Fruit fly (Drosophila melanogaster) S2 (cell line): ENCODE results near the gene CG32086.
A peak's percentile ranks its signal among the peaks of the same experiment; 100 is the strongest.

Experiments
- CG8478 ChIP-seq: fragments of >200 bp; optimal IDR thresholded peaks from 2 replicates; lab custom pipeline; 2018
- CTCF ChIP-seq, 2 experiments: fragments of >200 bp; optimal IDR thresholded peaks; 2 replicates each; lab custom pipeline; 2018

CG32086 gene

dm6 chr3L:11583964-11584363 is at the start of gene CG32086:
Gene CG32086 (minus strand): TSS chr3L:11584064.
- TF ChIP-seq CG8478 (no peak), CTCF (optimal IDR thresholded peaks at IDR 0.05; lab: Kevin White, UChicago) (no peak)

- TF ChIP-seq CG8478 (no peak), CTCF (optimal IDR thresholded peaks at IDR 0.05; lab: Kevin White, UChicago) (no peak)
These were observed 47.2 kb upstream of the CG32086 start, which contains the start of gene CG32091 for dm6 chr3L:11631092-11631491. Gene CG32091 (plus strand): TSS chr3L:11631392.

dm6 chr3L:11630684-11631083 is 46.8 kb upstream of the CG32086 start:
- no peak for TF ChIP-seq CG8478
- TF ChIP-seq CTCF (optimal IDR thresholded peaks at IDR 0.05; lab: Kevin White, UChicago), result no peak

- TF ChIP-seq CTCF (optimal IDR thresholded peaks at IDR 0.05; lab: Kevin White, UChicago) (peak in 1 of 2 experiments; percentile 16), CG8478 (no peak)
These were observed 44.1 kb upstream of the CG32086 start, which contains the start of gene Apt1 for dm6 chr3L:11627819-11628483. Gene Apt1 (plus strand): TSS chr3L:11628037.

- no peak for TF ChIP-seq CTCF (optimal IDR thresholded peaks at IDR 0.05; lab: Kevin White, UChicago)
- TF ChIP-seq CG8478, result no peak
These were observed 42.5 kb upstream of the CG32086 start, which contains the start of gene PCID2 for dm6 chr3L:11626229-11626826. Gene PCID2 (plus strand): TSS chr3L:11626441.

- TF ChIP-seq CTCF (optimal IDR thresholded peaks at IDR 0.05; lab: Kevin White, UChicago) (no peak), CG8478 (no peak)
These were observed 41.8 kb upstream of the CG32086 start, which contains the start of gene CG6083 for dm6 chr3L:11625634-11626175. Gene CG6083 (minus strand): TSS chr3L:11626125.

- TF ChIP-seq CG8478 (no peak), CTCF (optimal IDR thresholded peaks at IDR 0.05; lab: Kevin White, UChicago) (no peak)
These were observed 40.4 kb upstream of the CG32086 start, which contains the start of gene Akr1B for dm6 chr3L:11624281-11624680. Gene Akr1B (minus strand): TSS chr3L:11624381.

dm6 chr3L:11623245-11623883 is 39.5 kb upstream of the CG32086 start:
- TF ChIP-seq CG8478 (no peak), CTCF (optimal IDR thresholded peaks at IDR 0.05; lab: Kevin White, UChicago) (no peak)

- TF ChIP-seq CTCF (optimal IDR thresholded peaks at IDR 0.05; lab: Kevin White, UChicago), result no peak
These were observed 38.9 kb upstream of the CG32086 start for dm6 chr3L:11622750-11623149.

dm6 chr3L:11620001-11620400 is 36.1 kb upstream of the CG32086 start, which contains the start of gene Muc68Ca:
Gene Muc68Ca (minus strand): TSS chr3L:11620101.
- TF ChIP-seq CG8478, result no peak
- no peak for TF ChIP-seq CTCF (optimal IDR thresholded peaks at IDR 0.05; lab: Kevin White, UChicago)

dm6 chr3L:11609835-11610234 is 26.0 kb upstream of the CG32086 start, which contains the start of gene CG42832:
Gene CG42832 (plus strand): TSS chr3L:11610135.
- TF ChIP-seq CG8478 (no peak), CTCF (optimal IDR thresholded peaks at IDR 0.05; lab: Kevin White, UChicago) (no peak)

dm6 chr3L:11609153-11609809 is 25.4 kb upstream of the CG32086 start, which contains the start of gene Duba:
Gene Duba (minus strand): TSS chr3L:11609465.
- TF ChIP-seq CTCF (optimal IDR thresholded peaks at IDR 0.05; lab: Kevin White, UChicago) (no peak), CG8478 (no peak)

dm6 chr3L:11604227-11604626 is 20.4 kb upstream of the CG32086 start:
- TF ChIP-seq CTCF (optimal IDR thresholded peaks at IDR 0.05; lab: Kevin White, UChicago) (no peak), CG8478 (no peak)

- TF ChIP-seq CTCF (optimal IDR thresholded peaks at IDR 0.05; lab: Kevin White, UChicago), result no peak
- TF ChIP-seq CG8478, result no peak
These were observed 18.2 kb upstream of the CG32086 start for dm6 chr3L:11602040-11602439.

- TF ChIP-seq CTCF (optimal IDR thresholded peaks at IDR 0.05; lab: Kevin White, UChicago), result no peak
- no peak for TF ChIP-seq CG8478
These were observed 17.3 kb upstream of the CG32086 start for dm6 chr3L:11601133-11601532.
